Worm (Caenorhabditis elegans) whole organism, L1 larva: Measurements from ENCODE around the gene marg-1.

Experiments used
- C04F5.9 ChIP-seq: sonication (generic microtip); optimal IDR thresholded peaks from 2 replicates; lab custom pipeline; 2016; ENCODE audit warnings: missing genetic modification characterization, missing compliant biosample characterization
- C34B4.2 ChIP-seq: sonication (generic microtip); optimal IDR thresholded peaks from 2 replicates; lab custom pipeline; 2017; ENCODE audit warnings: mild to moderate bottlenecking, missing genetic modification characterization, missing compliant biosample characterization
- Y116A8C.19 ChIP-seq: sonication (generic microtip); optimal IDR thresholded peaks from 2 replicates; lab custom pipeline; 2016; ENCODE audit warnings: missing compliant biosample characterization, missing genetic modification characterization, borderline replicate concordance
- aly-2 ChIP-seq: fragments of 150-350 bp; optimal IDR thresholded peaks from 2 replicates; lab custom pipeline; 2014; ENCODE audit warnings: missing biosample characterization, missing genetic modification characterization
- blmp-1 ChIP-seq: fragments of 150-350 bp; optimal IDR thresholded peaks from 2 replicates; lab custom pipeline; 2014; ENCODE audit warnings: missing biosample characterization, missing genetic modification characterization
- ceh-63 ChIP-seq: fragments of 200-800 bp; sonication (Bioruptor generic); optimal IDR thresholded peaks from 2 replicates; lab custom pipeline; 2018; ENCODE audit warnings: mild to moderate bottlenecking, missing genetic modification characterization, missing compliant biosample characterization
- ceh-8 ChIP-seq: fragments of 200-800 bp; sonication (Bioruptor generic); optimal IDR thresholded peaks from 2 replicates; lab custom pipeline; 2018; ENCODE audit warnings: mild to moderate bottlenecking, missing genetic modification characterization, moderate library complexity, missing compliant biosample characterization
- ceh-90 ChIP-seq: sonication (generic microtip); optimal IDR thresholded peaks from 2 replicates; lab custom pipeline; 2016; ENCODE audit warnings: missing genetic modification characterization, missing compliant biosample characterization
- ces-1 ChIP-seq: fragments of 150-350 bp; optimal IDR thresholded peaks from 2 replicates; lab custom pipeline; 2014; ENCODE audit warnings: missing biosample characterization, missing genetic modification reagents, missing genetic modification characterization
- dpl-1 ChIP-seq, 3 experiments: fragments of 150-350 bp in 2 of 3; sonication (generic microtip) in 1 of 3; optimal IDR thresholded peaks; 2 replicates each; lab custom pipeline; 2014 to 2017; ENCODE audit warnings: missing biosample characterization in 3 of 3, missing genetic modification characterization in 3 of 3, missing genetic modification reagents in 3 of 3
- dsc-1 ChIP-seq: sonication (generic microtip); optimal IDR thresholded peaks from 2 replicates; lab custom pipeline; 2016; ENCODE audit warnings: mild to moderate bottlenecking, missing genetic modification characterization, missing compliant biosample characterization
- efl-3 ChIP-seq: fragments of 200-800 bp; sonication (Bioruptor generic); optimal IDR thresholded peaks from 2 replicates; lab custom pipeline; 2018; ENCODE audit warnings: mild to moderate bottlenecking, missing genetic modification characterization, missing compliant biosample characterization
- egl-13 ChIP-seq: sonication (generic microtip); optimal IDR thresholded peaks from 2 replicates; lab custom pipeline; 2016; ENCODE audit warnings: missing genotype, missing genetic modification reagents, missing genetic modification characterization, missing compliant biosample characterization
- egl-27 ChIP-seq, 2 experiments: fragments of 150-350 bp in 1 of 2; sonication (generic microtip); optimal IDR thresholded peaks; 3 replicates each; lab custom pipeline; 2017 to 2018; ENCODE audit warnings: missing biosample characterization in 2 of 2, missing genetic modification characterization in 2 of 2, missing genetic modification reagents in 2 of 2
- elt-2 ChIP-seq: sonication (generic microtip); optimal IDR thresholded peaks from 2 replicates; lab custom pipeline; 2016; ENCODE audit warnings: missing genetic modification characterization, mild to moderate bottlenecking, inconsistent platforms, missing compliant biosample characterization, missing genetic modification reagents
- ets-5 ChIP-seq: fragments of 200-800 bp; sonication (Bioruptor generic); IDR thresholded peaks from 2 replicates; pipeline ENCODE4 v1.3.6; 2022; ENCODE audit warnings: missing genetic modification characterization, missing compliant biosample characterization
- fkh-10 ChIP-seq: sonication (generic microtip); optimal IDR thresholded peaks from 2 replicates; lab custom pipeline; 2017; ENCODE audit warnings: missing biosample characterization, missing genetic modification reagents, missing genetic modification characterization
- fos-1 ChIP-seq: fragments of 150-350 bp; optimal IDR thresholded peaks from 2 replicates; lab custom pipeline; 2014; ENCODE audit warnings: missing biosample characterization, missing genetic modification characterization
- grh-1 ChIP-seq: fragments of 200-800 bp; sonication (Bioruptor generic); IDR thresholded peaks from 2 replicates; pipeline ENCODE4 v1.3.6; 2022; ENCODE audit warnings: missing genetic modification reagents, missing genetic modification characterization, missing compliant biosample characterization
- hlh-4 ChIP-seq: sonication (generic microtip); optimal IDR thresholded peaks from 2 replicates; lab custom pipeline; 2016; ENCODE audit warnings: mild to moderate bottlenecking, missing genetic modification characterization, missing compliant biosample characterization
- hpl-2 ChIP-seq: fragments of 150-350 bp; optimal IDR thresholded peaks from 2 replicates; lab custom pipeline; 2014; ENCODE audit warnings: missing biosample characterization, missing genetic modification reagents, missing genetic modification characterization
- irx-1 ChIP-seq: sonication (generic microtip); optimal IDR thresholded peaks from 2 replicates; lab custom pipeline; 2016; ENCODE audit warnings: missing genetic modification characterization, missing compliant biosample characterization
- isw-1 ChIP-seq: fragments of 200-800 bp; sonication (Bioruptor generic); IDR thresholded peaks from 2 replicates; pipeline ENCODE4 v1.3.6; 2022; ENCODE audit warnings: missing genetic modification characterization, missing compliant biosample characterization
- jun-1 ChIP-seq: fragments of 150-350 bp; optimal IDR thresholded peaks from 2 replicates; lab custom pipeline; 2014; ENCODE audit warnings: missing biosample characterization, missing genetic modification reagents, missing genetic modification characterization
- lin-14 ChIP-seq: fragments of 200-800 bp; sonication (Bioruptor generic); optimal IDR thresholded peaks from 2 replicates; lab custom pipeline; 2018; ENCODE audit warnings: mild to moderate bottlenecking, missing genetic modification characterization, moderate library complexity, missing compliant biosample characterization
- lin-15B ChIP-seq: fragments of 150-350 bp; sonication (generic microtip); optimal IDR thresholded peaks from 3 replicates; lab custom pipeline; 2014; ENCODE audit warnings: missing biosample characterization, missing genetic modification characterization
- lin-39 ChIP-seq: fragments of 150-350 bp; optimal IDR thresholded peaks from 2 replicates; lab custom pipeline; 2014; ENCODE audit warnings: missing biosample characterization, missing genetic modification reagents, missing genetic modification characterization
- lir-3 ChIP-seq: sonication (generic microtip); optimal IDR thresholded peaks from 2 replicates; lab custom pipeline; 2016; ENCODE audit warnings: mild to moderate bottlenecking, missing genetic modification characterization, moderate library complexity, missing compliant biosample characterization; ENCODE audit not compliant: poor library complexity
- lsy-2 ChIP-seq, 2 experiments: fragments of 150-350 bp; optimal IDR thresholded peaks; 2 replicates each; lab custom pipeline; 2014; ENCODE audit warnings: missing biosample characterization in 2 of 2, missing genetic modification characterization in 2 of 2
- mab-9 ChIP-seq: fragments of 200-800 bp; sonication (Bioruptor generic); IDR thresholded peaks from 2 replicates; pipeline ENCODE4 v1.3.6; 2022; ENCODE audit warnings: missing genetic modification reagents, missing genetic modification characterization, missing compliant biosample characterization
- mdl-1 ChIP-seq, 2 experiments: fragments of 150-350 bp; optimal IDR thresholded peaks; 2 replicates each; lab custom pipeline; 2014 to 2017; ENCODE audit warnings: missing biosample characterization in 2 of 2, missing genetic modification characterization in 2 of 2, inconsistent platforms in 1 of 2
- nhr-12 ChIP-seq: sonication (generic microtip); optimal IDR thresholded peaks from 2 replicates; lab custom pipeline; 2017; ENCODE audit warnings: missing biosample characterization, missing genetic modification characterization
- nhr-20 ChIP-seq: sonication (generic microtip); optimal IDR thresholded peaks from 2 replicates; lab custom pipeline; 2016; ENCODE audit warnings: mild to moderate bottlenecking, missing genetic modification characterization, missing compliant biosample characterization
- nhr-237 ChIP-seq: fragments of 150-350 bp; optimal IDR thresholded peaks from 2 replicates; lab custom pipeline; 2014; ENCODE audit warnings: missing biosample characterization, missing genetic modification characterization
- nhr-47 ChIP-seq: sonication (generic microtip); optimal IDR thresholded peaks from 2 replicates; lab custom pipeline; 2016; ENCODE audit warnings: mild to moderate bottlenecking, missing genetic modification characterization, moderate library complexity, missing compliant biosample characterization
- nhr-71 ChIP-seq: sonication (generic microtip); optimal IDR thresholded peaks from 2 replicates; lab custom pipeline; 2016; ENCODE audit warnings: mild to moderate bottlenecking, missing genetic modification characterization, moderate library complexity, missing compliant biosample characterization
- nhr-77 ChIP-seq: fragments of 150-350 bp; optimal IDR thresholded peaks from 2 replicates; lab custom pipeline; 2014; ENCODE audit warnings: missing biosample characterization, missing genetic modification characterization
- nhr-84 ChIP-seq: sonication (generic microtip); optimal IDR thresholded peaks from 2 replicates; lab custom pipeline; 2017; ENCODE audit warnings: missing biosample characterization, missing genetic modification characterization
- nhr-90 ChIP-seq: sonication (generic microtip); optimal IDR thresholded peaks from 2 replicates; lab custom pipeline; 2016; ENCODE audit warnings: mild to moderate bottlenecking, missing genetic modification characterization, missing compliant biosample characterization; ENCODE audit not compliant: poor library complexity
- pag-3 ChIP-seq: sonication (generic microtip); optimal IDR thresholded peaks from 2 replicates; lab custom pipeline; 2017; ENCODE audit warnings: missing genetic modification characterization, mild to moderate bottlenecking, missing compliant biosample characterization, antibody characterized with exemption, borderline replicate concordance; ENCODE audit not compliant: insufficient read depth
- pax-3 ChIP-seq: fragments of 200-800 bp; sonication (Bioruptor generic); optimal IDR thresholded peaks from 2 replicates; lab custom pipeline; 2018; ENCODE audit warnings: mild to moderate bottlenecking, missing genetic modification characterization, moderate library complexity, missing compliant biosample characterization
- swsn-7 ChIP-seq: sonication (generic microtip); optimal IDR thresholded peaks from 2 replicates; lab custom pipeline; 2016; ENCODE audit warnings: missing genetic modification characterization, missing compliant biosample characterization
- tbx-2 ChIP-seq: sonication (generic microtip); optimal IDR thresholded peaks from 2 replicates; lab custom pipeline; 2016; ENCODE audit warnings: missing genetic modification characterization, missing compliant biosample characterization
- tlp-1 ChIP-seq: fragments of 150-350 bp; optimal IDR thresholded peaks from 2 replicates; lab custom pipeline; 2014; ENCODE audit warnings: missing biosample characterization, missing genetic modification characterization
- unc-130 ChIP-seq: fragments of 150-350 bp; optimal IDR thresholded peaks from 2 replicates; lab custom pipeline; 2017; ENCODE audit warnings: missing biosample characterization, missing genetic modification characterization, inconsistent platforms
- unc-62 ChIP-seq: fragments of 150-350 bp; optimal IDR thresholded peaks from 2 replicates; lab custom pipeline; 2014; ENCODE audit warnings: missing biosample characterization, missing genetic modification reagents, missing genetic modification characterization
- unc-86 ChIP-seq: sonication (generic microtip); optimal IDR thresholded peaks from 2 replicates; lab custom pipeline; 2016; ENCODE audit warnings: missing genetic modification characterization, missing compliant biosample characterization
- vab-15 ChIP-seq: sonication (generic microtip); optimal IDR thresholded peaks from 2 replicates; lab custom pipeline; 2017; ENCODE audit warnings: missing genotype, mild to moderate bottlenecking, missing genetic modification characterization, missing compliant biosample characterization
- xbp-1 ChIP-seq: sonication (generic microtip); optimal IDR thresholded peaks from 2 replicates; lab custom pipeline; 2016; ENCODE audit warnings: missing genetic modification characterization, missing compliant biosample characterization
- zip-4 ChIP-seq: fragments of 200-800 bp; sonication (Bioruptor generic); optimal IDR thresholded peaks from 2 replicates; lab custom pipeline; 2018; ENCODE audit warnings: mild to moderate bottlenecking, missing genetic modification characterization, moderate library complexity, missing compliant biosample characterization

The marg-1 gene

ce11 chrX:3823869-3824268 lies 42.9 kb upstream of the marg-1 start (continued):
- TF ChIP-seq ceh-63 (GFP tag; lab: Kevin White, UChicago) (no peak), lsy-2 (tag; optimal IDR thresholded peaks at IDR 0.05; lab: Kevin White, UChicago) (no peak), nhr-90 (tag; lab: Kevin White, UChicago) (peak; percentile 43), egl-27 (tag; optimal IDR thresholded peaks at IDR 0.05; lab: Kevin White, UChicago) (no peak), nhr-20 (tag; lab: Kevin White, UChicago) (peak; percentile 14), ces-1 (no peak), nhr-47 (tag; lab: Kevin White, UChicago) (no peak), elt-2 (tag; lab: Kevin White, UChicago) (peak; percentile 98), nhr-12 (tag; lab: Kevin White, UChicago) (no peak), swsn-7 (tag; lab: Kevin White, UChicago) (no peak), C04F5.9 (no peak), lin-15B (tag; lab: Kevin White, UChicago) (no peak), vab-15 (no peak), hpl-2 (GFP tag; lab: Kevin White, UChicago) (no peak), ets-5 (GFP tag; lab: Robert Waterston, UW) (no peak), isw-1 (GFP tag; lab: Robert Waterston, UW) (no peak), jun-1 (no peak), nhr-77 (tag; lab: Kevin White, UChicago) (no peak), mab-9 (GFP tag; lab: Robert Waterston, UW) (no peak), lin-39 (no peak), tbx-2 (no peak), ceh-8 (no peak), irx-1 (tag; lab: Kevin White, UChicago) (no peak), dsc-1 (no peak), blmp-1 (tag; lab: Kevin White, UChicago) (no peak), egl-13 (tag; lab: Kevin White, UChicago) (no peak), aly-2 (tag; lab: Kevin White, UChicago) (no peak), unc-62 (GFP tag; lab: Kevin White, UChicago) (no peak), pag-3 (no peak), nhr-84 (tag; lab: Kevin White, UChicago) (no peak), zip-4 (GFP tag; lab: Kevin White, UChicago) (no peak), lir-3 (tag; lab: Kevin White, UChicago) (no peak), C34B4.2 (tag; lab: Kevin White, UChicago) (no peak), fos-1 (tag; lab: Kevin White, UChicago) (no peak), unc-86 (tag; lab: Kevin White, UChicago) (no peak), fkh-10 (GFP tag; lab: Kevin White, UChicago) (no peak), pax-3 (tag; lab: Kevin White, UChicago) (no peak), efl-3 (GFP tag; lab: Kevin White, UChicago) (no peak), nhr-237 (no peak), unc-130 (tag; lab: Kevin White, UChicago) (no peak), dpl-1 (GFP tag; optimal IDR thresholded peaks at IDR 0.05; lab: Kevin White, UChicago) (no peak), nhr-71 (tag; lab: Kevin White, UChicago) (peak; percentile 19), Y116A8C.19 (tag; lab: Kevin White, UChicago) (no peak), grh-1 (GFP tag; lab: Robert Waterston, UW) (no peak), hlh-4 (no peak), lin-14 (GFP tag; lab: Kevin White, UChicago) (peak; percentile 32), xbp-1 (tag; lab: Kevin White, UChicago) (no peak), mdl-1 (tag; optimal IDR thresholded peaks at IDR 0.05; lab: Kevin White, UChicago) (no peak), tlp-1 (tag; lab: Kevin White, UChicago) (peak; percentile 68), ceh-90 (no peak)
